Fruit fly (Drosophila melanogaster) whole organism, embryonic: ENCODE data around the gene CG15814.

Experiments
- Adf1 ChIP-seq: fragments of 200-800 bp; sonication (Bioruptor generic); IDR thresholded peaks from 2 replicates; pipeline ENCODE4 v1.3.6; 2022; ENCODE audit warnings: missing biosample characterization, missing genetic modification characterization
- Awh ChIP-seq: fragments of 200-800 bp; sonication (Bioruptor generic); IDR thresholded peaks from 2 replicates; pipeline ENCODE4, ENCODE4 v1.3.6; 2022; ENCODE audit warnings: missing biosample characterization, missing genetic modification characterization
- C15 ChIP-seq: fragments of 200-800 bp; sonication (Bioruptor generic); IDR thresholded peaks from 3 replicates; pipeline ENCODE4 v1.3.6; 2022; ENCODE audit warnings: missing biosample characterization, missing genetic modification characterization
- CG10959 ChIP-seq: fragments of 200-800 bp; sonication (Bioruptor generic); IDR thresholded peaks from 2 replicates; pipeline ENCODE4 v1.3.6; 2022; ENCODE audit warnings: missing biosample characterization, missing genetic modification characterization
- CG11504 ChIP-seq: fragments of 200-800 bp; sonication (Bioruptor generic); optimal IDR thresholded peaks from 3 replicates; lab custom pipeline; 2019; ENCODE audit warnings: missing biosample characterization, mild to moderate bottlenecking, missing genetic modification characterization, moderate library complexity
- CG11723 ChIP-seq: fragments of 200-800 bp; sonication (Bioruptor generic); optimal IDR thresholded peaks from 2 replicates; lab custom pipeline; 2017; ENCODE audit warnings: missing biosample characterization, mild to moderate bottlenecking, missing genetic modification characterization
- CG13894 ChIP-seq: fragments of 200-800 bp; sonication (Bioruptor generic); optimal IDR thresholded peaks from 3 replicates; lab custom pipeline; 2018; ENCODE audit warnings: missing biosample characterization, mild to moderate bottlenecking, missing genetic modification characterization, moderate library complexity
- CG15514 ChIP-seq: fragments of 200-800 bp; sonication (Bioruptor generic); optimal IDR thresholded peaks from 3 replicates; lab custom pipeline; 2017; ENCODE audit warnings: missing biosample characterization, missing genetic modification characterization, mild to moderate bottlenecking, moderate library complexity, missing genetic modification reagents
- CG16813 ChIP-seq: fragments of 200-800 bp; sonication (Bioruptor generic); IDR thresholded peaks from 3 replicates; pipeline ENCODE4 v1.3.6; 2022; ENCODE audit warnings: missing biosample characterization, missing genetic modification characterization; ENCODE audit not compliant: partially characterized antibody
- CG2120 ChIP-seq: fragments of 200-800 bp; sonication (Bioruptor generic); optimal IDR thresholded peaks from 3 replicates; lab custom pipeline; 2016; ENCODE audit warnings: missing biosample characterization, missing genetic modification characterization
- CG2875 ChIP-seq: fragments of 200-800 bp; sonication (Bioruptor generic); optimal IDR thresholded peaks from 2 replicates; lab custom pipeline; 2017; ENCODE audit warnings: missing biosample characterization, mild to moderate bottlenecking, missing genetic modification characterization, missing genetic modification reagents
- CG30020 ChIP-seq: fragments of 200-800 bp; optimal IDR thresholded peaks from 2 replicates; lab custom pipeline; 2019; ENCODE audit warnings: missing biosample characterization, mild to moderate bottlenecking, missing genetic modification characterization, moderate library complexity
- CG3281 ChIP-seq: fragments of 200-800 bp; sonication (Bioruptor generic); optimal IDR thresholded peaks from 3 replicates; lab custom pipeline; 2017; ENCODE audit warnings: missing biosample characterization, mild to moderate bottlenecking, missing genetic modification characterization
- CG33557 ChIP-seq: fragments of 200-800 bp; sonication (Bioruptor generic); optimal IDR thresholded peaks from 2 replicates; lab custom pipeline; 2019; ENCODE audit warnings: missing biosample characterization, mild to moderate bottlenecking, missing genetic modification characterization, moderate library complexity
- CG43689 ChIP-seq: fragments of 200-800 bp; sonication (Bioruptor generic); IDR thresholded peaks from 2 replicates; pipeline ENCODE4 v1.3.6; 2022; ENCODE audit warnings: missing biosample characterization, missing genetic modification characterization
- CG6689 ChIP-seq: fragments of 200-800 bp; sonication (Bioruptor generic); IDR thresholded peaks from 2 replicates; pipeline ENCODE4 v1.3.6; 2022; ENCODE audit warnings: missing biosample characterization, missing genetic modification characterization
- CG6854 ChIP-seq: fragments of 200-800 bp; sonication (Bioruptor generic); optimal IDR thresholded peaks from 3 replicates; lab custom pipeline; 2017; ENCODE audit warnings: missing biosample characterization, mild to moderate bottlenecking, missing genetic modification characterization
- CG8924 ChIP-seq: fragments of 200-800 bp; optimal IDR thresholded peaks from 3 replicates; lab custom pipeline; 2019; ENCODE audit warnings: missing biosample characterization, mild to moderate bottlenecking, missing genetic modification characterization, moderate library complexity
- D ChIP-seq, 2 experiments: fragments of 200-800 bp in 1 of 2; fragments of >200 bp in 1 of 2; sonication (Bioruptor generic) in 1 of 2; optimal IDR thresholded peaks; 2 replicates in 1 of 2; 3 replicates in 1 of 2; lab custom pipeline; 2017; ENCODE audit warnings: mild to moderate bottlenecking in 1 of 2, missing biosample characterization in 1 of 2, missing genetic modification characterization in 1 of 2, missing genetic modification reagents in 1 of 2
- D19A ChIP-seq: fragments of 200-800 bp; optimal IDR thresholded peaks from 3 replicates; lab custom pipeline; 2019; ENCODE audit warnings: missing biosample characterization, mild to moderate bottlenecking, missing genetic modification characterization, moderate library complexity
- Hr39 ChIP-seq: fragments of >200 bp; optimal IDR thresholded peaks from 2 replicates; lab custom pipeline; 2017
- NK7.1 ChIP-seq: fragments of 200-800 bp; sonication (Bioruptor generic); optimal IDR thresholded peaks from 3 replicates; lab custom pipeline; 2016; ENCODE audit warnings: missing biosample characterization, missing genetic modification characterization
- Side ChIP-seq: fragments of 200-800 bp; sonication (Bioruptor generic); optimal IDR thresholded peaks from 2 replicates; lab custom pipeline; 2016; ENCODE audit warnings: missing biosample characterization, missing genetic modification characterization
- Six4 ChIP-seq: fragments of 200-800 bp; sonication (Bioruptor generic); optimal IDR thresholded peaks from 2 replicates; lab custom pipeline; 2016; ENCODE audit warnings: missing biosample characterization, missing genetic modification characterization
- Sry-δ ChIP-seq: fragments of 200-800 bp; sonication (Bioruptor generic); optimal IDR thresholded peaks from 2 replicates; lab custom pipeline; 2016; ENCODE audit warnings: missing biosample characterization, missing genetic modification characterization
- aop ChIP-seq: fragments of 200-800 bp; sonication (Bioruptor generic); IDR thresholded peaks from 2 replicates; pipeline ENCODE4 v1.3.6; 2022; ENCODE audit warnings: missing biosample characterization, missing genetic modification characterization
- ato ChIP-seq: fragments of 200-800 bp; sonication (Bioruptor generic); IDR thresholded peaks from 2 replicates; pipeline ENCODE4 v1.3.6; 2022; ENCODE audit warnings: missing biosample characterization, missing genetic modification characterization; ENCODE audit not compliant: partially characterized antibody
- bigmax ChIP-seq: fragments of 200-800 bp; sonication (Bioruptor generic); optimal IDR thresholded peaks from 2 replicates; lab custom pipeline; 2018; ENCODE audit warnings: missing biosample characterization, mild to moderate bottlenecking, missing genetic modification characterization
- btn ChIP-seq: fragments of 200-800 bp; sonication (Bioruptor generic); optimal IDR thresholded peaks from 2 replicates; lab custom pipeline; 2016; ENCODE audit warnings: missing biosample characterization, missing genetic modification characterization
- crol ChIP-seq: fragments of 200-800 bp; sonication (Bioruptor generic); IDR thresholded peaks from 2 replicates; pipeline ENCODE4 v1.3.6; 2022; ENCODE audit warnings: missing biosample characterization, missing genetic modification characterization
- fd96Cb ChIP-seq: fragments of 200-800 bp; sonication (Bioruptor generic); optimal IDR thresholded peaks from 2 replicates; lab custom pipeline; 2018; ENCODE audit warnings: missing biosample characterization, mild to moderate bottlenecking, missing genetic modification characterization, moderate library complexity
- grn ChIP-seq: fragments of 200-800 bp; sonication (Bioruptor generic); optimal IDR thresholded peaks from 3 replicates; lab custom pipeline; 2017; ENCODE audit warnings: missing biosample characterization, missing genetic modification characterization
- gsb-n ChIP-seq: fragments of 200-800 bp; sonication (Bioruptor generic); optimal IDR thresholded peaks from 3 replicates; lab custom pipeline; 2018; ENCODE audit warnings: missing biosample characterization, mild to moderate bottlenecking, missing genetic modification characterization
- ham ChIP-seq: fragments of 200-800 bp; sonication (Bioruptor generic); IDR thresholded peaks from 2 replicates; pipeline ENCODE4 v1.3.6; 2022; ENCODE audit warnings: missing biosample characterization, missing genetic modification characterization
- her ChIP-seq: fragments of 200-800 bp; sonication (Bioruptor generic); optimal IDR thresholded peaks from 2 replicates; lab custom pipeline; 2016; ENCODE audit warnings: missing biosample characterization, missing genetic modification characterization
- hkb ChIP-seq, 2 experiments: fragments of 200-800 bp in 1 of 2; fragments of >200 bp in 1 of 2; sonication (Bioruptor generic) in 1 of 2; IDR thresholded peaks in 1 of 2; optimal IDR thresholded peaks in 1 of 2; 2 replicates each; pipeline versions ENCODE4 v1.3.6 to Lab custom; 2017 to 2022; ENCODE audit warnings: missing biosample characterization in 1 of 2, missing genetic modification characterization in 1 of 2
- kay ChIP-seq: fragments of 200-800 bp; sonication (Bioruptor generic); optimal IDR thresholded peaks from 2 replicates; lab custom pipeline; 2016; ENCODE audit warnings: missing biosample characterization, missing genetic modification characterization
- ken ChIP-seq: fragments of 200-800 bp; sonication (Bioruptor generic); IDR thresholded peaks from 3 replicates; pipeline ENCODE4 v1.3.6; 2022; ENCODE audit warnings: missing biosample characterization, missing genetic modification characterization
- klu ChIP-seq: fragments of 200-800 bp; sonication (Bioruptor generic); IDR thresholded peaks from 2 replicates; pipeline ENCODE4 v1.3.6; 2022; ENCODE audit warnings: missing biosample characterization, missing genetic modification characterization
- mirr ChIP-seq: fragments of 200-800 bp; sonication (Bioruptor generic); optimal IDR thresholded peaks from 3 replicates; lab custom pipeline; 2018; ENCODE audit warnings: missing biosample characterization, mild to moderate bottlenecking, missing genetic modification characterization
- mld ChIP-seq: fragments of 200-800 bp; sonication (Bioruptor generic); IDR thresholded peaks from 3 replicates; pipeline ENCODE4 v1.3.6; 2022; ENCODE audit warnings: missing biosample characterization, missing genetic modification characterization; ENCODE audit not compliant: partially characterized antibody
- nerfin-1 ChIP-seq: fragments of 200-800 bp; sonication (Bioruptor generic); optimal IDR thresholded peaks from 3 replicates; lab custom pipeline; 2019; ENCODE audit warnings: missing biosample characterization, mild to moderate bottlenecking, missing genetic modification characterization, moderate library complexity
- otp ChIP-seq: fragments of 200-800 bp; sonication (Bioruptor generic); IDR thresholded peaks from 3 replicates; pipeline ENCODE4, ENCODE4 v1.3.6; 2022; ENCODE audit warnings: missing biosample characterization, missing genetic modification characterization
- pum ChIP-seq: fragments of 200-800 bp; sonication (Bioruptor generic); optimal IDR thresholded peaks from 2 replicates; lab custom pipeline; 2016; ENCODE audit warnings: missing biosample characterization, missing genetic modification characterization
- sd ChIP-seq: fragments of 200-800 bp; sonication (Bioruptor generic); optimal IDR thresholded peaks from 3 replicates; lab custom pipeline; 2018; ENCODE audit warnings: missing biosample characterization, mild to moderate bottlenecking, missing genetic modification characterization, moderate library complexity
- slou ChIP-seq: fragments of 200-800 bp; sonication (Bioruptor generic); optimal IDR thresholded peaks from 3 replicates; lab custom pipeline; 2016; ENCODE audit warnings: missing biosample characterization, missing genetic modification characterization
- sr ChIP-seq: fragments of 200-800 bp; sonication (Bioruptor generic); IDR thresholded peaks from 3 replicates; pipeline ENCODE4 v1.3.6; 2022; ENCODE audit warnings: missing biosample characterization, missing genetic modification characterization
- tup ChIP-seq: fragments of 200-800 bp; sonication (Bioruptor generic); optimal IDR thresholded peaks from 2 replicates; lab custom pipeline; 2016; ENCODE audit warnings: missing biosample characterization, mild to moderate bottlenecking, missing genetic modification characterization, moderate library complexity

The CG15814 gene

dm6 chrX:17826807-17827703 is 23.1 kb downstream of the CG15814 start, which contains the start of gene Socs16D (continued):
- TF ChIP-seq Awh (no peak), tup (GFP tag; lab: Kevin White, UChicago) (no peak), her (GFP tag; lab: Kevin White, UChicago) (peak; percentile 43), Hr39 (no peak), sd (peak; percentile 17), grn (GFP tag; lab: Kevin White, UChicago) (no peak), C15 (GFP tag; lab: Robert Waterston, UW) (no peak), nerfin-1 (no peak), bigmax (GFP tag; lab: Kevin White, UChicago) (peak; percentile 45), btn (GFP tag; lab: Kevin White, UChicago) (no peak), CG30020 (tag; lab: Kevin White, UChicago) (peak; percentile 15), fd96Cb (tag; lab: Kevin White, UChicago) (no peak), mirr (GFP tag; lab: Kevin White, UChicago) (peak; percentile 21), klu (GFP tag; lab: Robert Waterston, UW) (no peak), CG2120 (peak; percentile 52), CG3281 (no peak), Side (GFP tag; lab: Kevin White, UChicago) (peak; percentile 45), CG8924 (tag; lab: Kevin White, UChicago) (peak; percentile 51), NK7.1 (GFP tag; lab: Kevin White, UChicago) (no peak), Adf1 (GFP tag; lab: Robert Waterston, UW) (no peak), kay (GFP tag; lab: Kevin White, UChicago) (no peak), crol (GFP tag; lab: Robert Waterston, UW) (peak; percentile 65), ato (GFP tag; lab: Robert Waterston, UW) (peak; percentile 97), CG11504 (tag; lab: Kevin White, UChicago) (peak; percentile 34), otp (GFP tag; lab: Robert Waterston, UW) (no peak), Sry-δ (GFP tag; lab: Kevin White, UChicago) (peak; percentile 100), aop (no peak), ham (GFP tag; lab: Robert Waterston, UW) (no peak), slou (peak; percentile 12), mld (GFP tag; lab: Robert Waterston, UW) (peak; percentile 95), CG33557 (GFP tag; lab: Kevin White, UChicago) (no peak), CG15514 (peak; percentile 81), CG6854 (GFP tag; lab: Kevin White, UChicago) (no peak), CG11723 (GFP tag; lab: Kevin White, UChicago) (no peak), gsb-n (tag; lab: Kevin White, UChicago) (no peak), ken (GFP tag; lab: Robert Waterston, UW) (0 out of 3 replicates have a peak, but pooled peaks have one; percentile 34), sr (GFP tag; lab: Robert Waterston, UW) (peak; percentile 59; the same call in 1 of the 3 replicates), Six4 (GFP tag; lab: Kevin White, UChicago) (no peak), CG2875 (GFP tag; lab: Kevin White, UChicago) (no peak), CG10959 (GFP tag; lab: Robert Waterston, UW) (no peak), CG13894 (tag; lab: Kevin White, UChicago) (peak; percentile 44), hkb (optimal IDR thresholded peaks at IDR 0.05; lab: Kevin White, UChicago) (no peak), hkb (GFP tag; IDR thresholded peaks at IDR 0.05; lab: Robert Waterston, UW) (peak; percentile 17; the same call in 1 of the 2 replicates), CG43689 (GFP tag; lab: Robert Waterston, UW) (no peak), D (optimal IDR thresholded peaks at IDR 0.05; lab: Kevin White, UChicago) (peak; percentile 20), D (GFP tag; optimal IDR thresholded peaks at IDR 0.05; lab: Kevin White, UChicago) (no peak), CG16813 (GFP tag; lab: Robert Waterston, UW) (peak; percentile 98), D19A (tag; lab: Kevin White, UChicago) (no peak), CG6689 (GFP tag; lab: Robert Waterston, UW) (0 out of 2 replicates have a peak, but pooled peaks have one; percentile 10), pum (GFP tag; lab: Kevin White, UChicago) (peak; percentile 50)
